Worm (Caenorhabditis elegans) whole organism, young adult: ENCODE measurements around the gene F26F12.3.

ENCODE experiments used
- Y79H2A.3 ChIP-seq: fragments of 200-800 bp; sonication (Bioruptor generic); conservative IDR thresholded peaks from 2 replicates; pipeline ENCODE4 v1.3.6; 2022; ENCODE audit warnings: missing genetic modification reagents, missing genetic modification characterization, missing compliant biosample characterization
- attf-3 ChIP-seq: fragments of 200-800 bp; sonication (Bioruptor generic); conservative IDR thresholded peaks from 2 replicates; pipeline ENCODE4 v1.3.6; 2022; ENCODE audit warnings: missing genetic modification reagents, missing genetic modification characterization, missing compliant biosample characterization
- ceh-79 ChIP-seq: sonication (generic microtip); optimal IDR thresholded peaks from 2 replicates; lab custom pipeline; 2017; ENCODE audit warnings: mild to moderate bottlenecking, missing genetic modification characterization, missing compliant biosample characterization
- fkh-3 ChIP-seq: sonication (generic microtip); optimal IDR thresholded peaks from 2 replicates; lab custom pipeline; 2016; ENCODE audit warnings: mild to moderate bottlenecking, missing genetic modification characterization, missing compliant biosample characterization
- lir-1 ChIP-seq: fragments of 200-800 bp; sonication (Bioruptor generic); conservative IDR thresholded peaks from 2 replicates; pipeline ENCODE4 v1.3.6; 2022; ENCODE audit warnings: missing genetic modification reagents, missing genetic modification characterization, missing compliant biosample characterization
- madf-6 ChIP-seq: fragments of 200-800 bp; sonication (Bioruptor generic); IDR thresholded peaks from 2 replicates; pipeline ENCODE4 v1.3.6; 2022; ENCODE audit warnings: missing genetic modification reagents, missing genetic modification characterization, missing compliant biosample characterization
- ztf-18 ChIP-seq: sonication (generic microtip); optimal IDR thresholded peaks from 2 replicates; lab custom pipeline; 2016; ENCODE audit warnings: missing genotype, mild to moderate bottlenecking, missing genetic modification characterization, missing compliant biosample characterization

ce11 chrV:5832799-5833198 lies 12.7 kb downstream of the F26F12.3 start:
- no peak for TF ChIP-seq ceh-79 (tag; lab: Kevin White, UChicago)
- no peak for TF ChIP-seq ztf-18 (tag; lab: Kevin White, UChicago)
- TF ChIP-seq fkh-3 = no peak
- TF ChIP-seq attf-3 (GFP tag; lab: Robert Waterston, UW) = no peak
- peak; percentile 64; the same call in 1 of the 2 replicates for TF ChIP-seq Y79H2A.3 (GFP tag; lab: Robert Waterston, UW)
- TF ChIP-seq madf-6 (GFP tag; lab: Robert Waterston, UW) = peak; percentile 58
- no peak for TF ChIP-seq lir-1 (GFP tag; lab: Robert Waterston, UW)
